Fruit fly (Drosophila melanogaster): Measurements from ENCODE around the gene obst-A.

obst-A gene

dm6 chrX:20235794-20236513 lies 3.7 kb upstream of the obst-A start, which contains the start of gene sw (continued):
- TF ChIP-seq CG6791 (GFP tag; IDR thresholded peaks at IDR 0.05; ENCODE audit: partially characterized antibody), result peak; percentile 87
- peak; percentile 60; the same call in 1 of the 2 replicates for TF ChIP-seq CG6689 (GFP tag; IDR thresholded peaks at IDR 0.05)
- peak; percentile 85 for TF ChIP-seq slbo (GFP tag; IDR thresholded peaks at IDR 0.05)
- peak; percentile 69 for TF ChIP-seq CG12659 (GFP tag; optimal IDR thresholded peaks at IDR 0.05)
- TF ChIP-seq CG17568 (GFP tag; optimal IDR thresholded peaks at IDR 0.05), result no peak
- TF ChIP-seq dm (GFP tag; optimal IDR thresholded peaks at IDR 0.05), result peak; percentile 36
- TF ChIP-seq ranshi (GFP tag; IDR thresholded peaks at IDR 0.05), result peak; percentile 60; the same call in 1 of the 2 replicates
- peak; percentile 81; the same call in 3 of the 4 replicates for TF ChIP-seq Gug (GFP tag; IDR thresholded peaks at IDR 0.05)
- no peak for TF ChIP-seq jing (GFP tag; optimal IDR thresholded peaks at IDR 0.05)
- TF ChIP-seq CG4820 (GFP tag; optimal IDR thresholded peaks at IDR 0.05), result peak; percentile 41
- TF ChIP-seq CG11093 (GFP tag; IDR thresholded peaks at IDR 0.05), result peak; percentile 69; the same call in 2 of the 3 replicates
- peak; percentile 82 for TF ChIP-seq HLH4C (GFP tag; IDR thresholded peaks at IDR 0.05; ENCODE audit: partially characterized antibody)
- TF ChIP-seq otp (GFP tag; IDR thresholded peaks at IDR 0.05), result 0 out of 3 replicates have a peak, but pooled peaks have one; percentile 29
- TF ChIP-seq Kr (GFP tag; optimal IDR thresholded peaks at IDR 0.05), result no peak
- TF ChIP-seq NC2α (GFP tag; optimal IDR thresholded peaks at IDR 0.05), result no peak
- peak; percentile 35; the same call in 1 of the 2 replicates for TF ChIP-seq Oaz (GFP tag; IDR thresholded peaks at IDR 0.05)
- no peak for TF ChIP-seq CG6654 (GFP tag; optimal IDR thresholded peaks at IDR 0.05)
- TF ChIP-seq Myb (GFP tag; optimal IDR thresholded peaks at IDR 0.05), result peak; percentile 26
- peak; percentile 76 for TF ChIP-seq CG12769 (tag; optimal IDR thresholded peaks at IDR 0.05)
- peak; percentile 82 for TF ChIP-seq Abd-B (GFP tag; optimal IDR thresholded peaks at IDR 0.05)
- TF ChIP-seq CG14710 (tag; optimal IDR thresholded peaks at IDR 0.05), result peak; percentile 69
- TF ChIP-seq Bteb2 (GFP tag; optimal IDR thresholded peaks at IDR 0.05), result peak; percentile 10
- no peak; the same call in 1 of the 2 replicates for TF ChIP-seq Rx (GFP tag; IDR thresholded peaks at IDR 0.05)
- TF ChIP-seq CG3407 (GFP tag; optimal IDR thresholded peaks at IDR 0.05), result no peak
- TF ChIP-seq kay (GFP tag; optimal IDR thresholded peaks at IDR 0.05), result no peak
- TF ChIP-seq CG15073 (GFP tag; optimal IDR thresholded peaks at IDR 0.05), result no peak
- peak; percentile 35; the same call in 1 of the 2 replicates for TF ChIP-seq CG17328 (GFP tag; IDR thresholded peaks at IDR 0.05)
- TF ChIP-seq corto (GFP tag; optimal IDR thresholded peaks at IDR 0.05), result no peak
- TF ChIP-seq CG10959 (GFP tag; IDR thresholded peaks at IDR 0.05), result no peak
- peak; percentile 41 for TF ChIP-seq chn (GFP tag; optimal IDR thresholded peaks at IDR 0.05)
- no peak for TF ChIP-seq grn (GFP tag; optimal IDR thresholded peaks at IDR 0.05)
- peak; percentile 31 for TF ChIP-seq fd3F (GFP tag; optimal IDR thresholded peaks at IDR 0.05)
- peak; percentile 47 for TF ChIP-seq pho (GFP tag; optimal IDR thresholded peaks at IDR 0.05)
- TF ChIP-seq tio (GFP tag; optimal IDR thresholded peaks at IDR 0.05), result no peak
- TF ChIP-seq org-1 (GFP tag; optimal IDR thresholded peaks at IDR 0.05), result no peak
- peak; percentile 87 for TF ChIP-seq MBD-R2 (GFP tag; IDR thresholded peaks at IDR 0.05)
- peak; percentile 63 for TF ChIP-seq twi (tag; optimal IDR thresholded peaks at IDR 0.05)
- no peak for TF ChIP-seq ac (GFP tag; optimal IDR thresholded peaks at IDR 0.05)
- TF ChIP-seq Bgb (GFP tag; IDR thresholded peaks at IDR 0.05; ENCODE audit: partially characterized antibody), result peak; percentile 87
- peak; percentile 12 for TF ChIP-seq CG33213 (GFP tag; optimal IDR thresholded peaks at IDR 0.05)
- peak; percentile 42 for TF ChIP-seq CG10267 (tag; optimal IDR thresholded peaks at IDR 0.05)
- TF ChIP-seq CG16813 (GFP tag; IDR thresholded peaks at IDR 0.05; ENCODE audit: partially characterized antibody), result peak; percentile 96
- peak; percentile 71 for TF ChIP-seq CG32772 (GFP tag; IDR thresholded peaks at IDR 0.05)
- TF ChIP-seq Atf3 (GFP tag; optimal IDR thresholded peaks at IDR 0.05), result peak; percentile 40
- TF ChIP-seq C15 (GFP tag; IDR thresholded peaks at IDR 0.05), result no peak
- peak; percentile 35 for TF ChIP-seq CG30431 (GFP tag; optimal IDR thresholded peaks at IDR 0.05)
- TF ChIP-seq h (optimal IDR thresholded peaks at IDR 0.05), result no peak
- no peak for TF ChIP-seq fd102C (GFP tag; optimal IDR thresholded peaks at IDR 0.05)
- TF ChIP-seq CG9609 (GFP tag; optimal IDR thresholded peaks at IDR 0.05), result peak; percentile 40
- peak; percentile 54 for TF ChIP-seq Dref (GFP tag; IDR thresholded peaks at IDR 0.05)

Data from whole organism, embryonic.